Fruit fly (Drosophila melanogaster): ENCODE measurements around the gene pst.

pst gene

dm6 chr3L:7323348-7323747 lies 36.7 kb downstream of the pst start, which contains the start of the genes RhoGEF4 and Rint1 (continued):
- TF ChIP-seq CG4318 (GFP tag; optimal IDR thresholded peaks at IDR 0.05) (no peak), cyc (GFP tag; optimal IDR thresholded peaks at IDR 0.05) (peak; percentile 64), CG10669 (GFP tag; optimal IDR thresholded peaks at IDR 0.05) (peak; percentile 6), topi (GFP tag; optimal IDR thresholded peaks at IDR 0.05) (no peak), CG6808 (GFP tag; optimal IDR thresholded peaks at IDR 0.05) (no peak), Hr39 (GFP tag; optimal IDR thresholded peaks at IDR 0.05) (peak; percentile 57)

DNA sequence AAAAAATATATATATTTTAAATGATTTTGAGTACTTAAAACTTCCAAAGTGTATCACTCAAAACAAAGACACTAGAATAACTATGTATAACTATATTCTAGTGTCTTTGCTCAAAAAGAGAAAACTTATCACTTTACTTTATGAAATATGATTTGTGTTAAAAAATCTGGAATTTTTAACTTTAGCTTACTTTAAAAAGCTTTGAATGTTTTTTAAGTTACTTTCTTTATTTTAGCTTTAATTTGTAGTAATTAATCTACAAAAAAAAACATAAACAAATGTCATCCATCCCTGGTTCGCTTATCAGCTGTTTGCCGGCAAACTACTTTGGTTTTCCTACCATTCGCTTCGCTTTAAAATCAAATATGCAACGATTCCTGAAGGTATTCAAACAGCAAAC lies 40.3 kb downstream of the pst start, which contains the start of gene CG8607:
TSS of gene CG8607 (plus strand) at position 301 of the 400 bp plus-strand sequence.
- TF ChIP-seq Hr39 (GFP tag; optimal IDR thresholded peaks at IDR 0.05) = no peak
- no peak for TF ChIP-seq Smox (GFP tag; optimal IDR thresholded peaks at IDR 0.05)
- TF ChIP-seq Blimp-1 (GFP tag; optimal IDR thresholded peaks at IDR 0.05) = no peak
- TF ChIP-seq cyc (GFP tag; optimal IDR thresholded peaks at IDR 0.05) = no peak
- TF ChIP-seq net (GFP tag; optimal IDR thresholded peaks at IDR 0.05) = no peak
- TF ChIP-seq fd59A (GFP tag; optimal IDR thresholded peaks at IDR 0.05) = no peak
- no peak for TF ChIP-seq svp (GFP tag)
- TF ChIP-seq Eip93F (GFP tag; optimal IDR thresholded peaks at IDR 0.05) = no peak
- TF ChIP-seq ss (GFP tag; optimal IDR thresholded peaks at IDR 0.05) = no peak

DNA sequence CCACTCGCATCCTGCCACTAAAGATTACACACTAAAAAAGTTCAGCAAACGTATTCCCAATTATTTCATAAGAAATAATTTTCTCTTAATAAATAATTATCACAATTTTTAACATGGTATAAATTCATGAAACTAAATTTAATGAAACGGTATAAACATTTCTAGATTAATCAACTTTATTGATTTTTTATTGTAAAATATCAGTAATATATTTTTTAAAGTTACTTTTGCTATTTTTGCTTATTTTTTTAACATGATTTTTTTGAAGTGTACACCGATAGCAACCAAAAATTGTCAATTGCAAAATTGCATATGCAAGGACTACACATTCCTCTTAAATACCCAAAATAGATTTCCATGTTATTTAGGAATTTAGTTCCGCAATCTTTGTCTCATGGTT lies 45.9 kb downstream of the pst start:
- TF ChIP-seq svp (GFP tag) (no peak), CG6163 (GFP tag; IDR thresholded peaks at IDR 0.05) (no peak), Smox (GFP tag; optimal IDR thresholded peaks at IDR 0.05) (no peak), fkh (GFP tag; optimal IDR thresholded peaks at IDR 0.05) (no peak), Ets21C (GFP tag; optimal IDR thresholded peaks at IDR 0.05) (no peak), acj6 (GFP tag; optimal IDR thresholded peaks at IDR 0.05) (no peak), dac (GFP tag; optimal IDR thresholded peaks at IDR 0.05) (no peak), Blimp-1 (GFP tag; optimal IDR thresholded peaks at IDR 0.05) (no peak), CG11762 (GFP tag; optimal IDR thresholded peaks at IDR 0.05; ENCODE audit: insufficient read depth) (no peak)

- TF ChIP-seq Eip75B (GFP tag; optimal IDR thresholded peaks at IDR 0.05) = no peak
- TF ChIP-seq CG11902 (GFP tag; optimal IDR thresholded peaks at IDR 0.05) = no peak
- no peak for TF ChIP-seq CG6854 (GFP tag; optimal IDR thresholded peaks at IDR 0.05)
- TF ChIP-seq pdm3 (GFP tag; optimal IDR thresholded peaks at IDR 0.05) = no peak
- TF ChIP-seq fkh (GFP tag; optimal IDR thresholded peaks at IDR 0.05) = no peak
- TF ChIP-seq CG3032 (tag; optimal IDR thresholded peaks at IDR 0.05) = no peak
- TF ChIP-seq Sox14 (GFP tag; optimal IDR thresholded peaks at IDR 0.05) = no peak
- no peak for TF ChIP-seq CG10669 (GFP tag; optimal IDR thresholded peaks at IDR 0.05)
- TF ChIP-seq CG8319 (GFP tag; optimal IDR thresholded peaks at IDR 0.05) = no peak
- TF ChIP-seq Lpt (GFP tag; optimal IDR thresholded peaks at IDR 0.05) = no peak
- TF ChIP-seq dac (GFP tag; optimal IDR thresholded peaks at IDR 0.05) = no peak
- no peak for TF ChIP-seq CG9139 (GFP tag; optimal IDR thresholded peaks at IDR 0.05)
- no peak for TF ChIP-seq fd85E (GFP tag; optimal IDR thresholded peaks at IDR 0.05)
- TF ChIP-seq Gug (GFP tag; IDR thresholded peaks at IDR 0.05) = no peak
- no peak for TF ChIP-seq CG31627 (GFP tag; optimal IDR thresholded peaks at IDR 0.05)
- TF ChIP-seq fd59A (GFP tag; optimal IDR thresholded peaks at IDR 0.05) = no peak
- no peak for TF ChIP-seq Sox15 (GFP tag; optimal IDR thresholded peaks at IDR 0.05)
- TF ChIP-seq CG4318 (GFP tag; optimal IDR thresholded peaks at IDR 0.05) = no peak
- no peak for TF ChIP-seq CG15336 (GFP tag; IDR thresholded peaks at IDR 0.05)
Measured at dm6 chr3L:7313559-7314132, 46.4 kb downstream of the pst start.

DNA sequence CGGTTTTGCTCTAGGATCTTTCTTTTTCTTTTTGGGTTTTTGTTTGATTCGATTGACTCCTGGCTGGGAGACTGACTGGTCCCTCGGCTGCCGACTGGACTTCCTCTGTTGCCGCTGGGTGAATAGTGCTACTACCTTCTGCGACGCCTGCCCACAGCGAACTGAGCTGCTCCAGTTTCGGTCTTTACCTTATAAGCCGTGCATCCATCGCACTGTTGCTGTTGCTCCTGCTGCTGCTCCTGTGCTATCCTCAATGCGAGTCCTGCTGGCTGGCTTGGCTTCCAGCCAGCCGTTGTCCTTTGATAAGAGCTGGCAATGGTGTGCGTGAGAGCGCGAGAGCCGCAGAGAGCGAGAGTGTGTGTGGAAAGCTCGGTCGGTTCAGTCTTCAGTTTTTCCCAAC lies 47.3 kb downstream of the pst start, which contains the start of gene unc-13-4A:
TSS of gene unc-13-4A (minus strand) at position 143 of the 400 bp plus-strand sequence.
- TF ChIP-seq fd59A (GFP tag; optimal IDR thresholded peaks at IDR 0.05) (no peak), CG6808 (GFP tag; optimal IDR thresholded peaks at IDR 0.05) (no peak), topi (GFP tag; optimal IDR thresholded peaks at IDR 0.05) (no peak), Sox14 (GFP tag; optimal IDR thresholded peaks at IDR 0.05) (no peak), CG3032 (tag; optimal IDR thresholded peaks at IDR 0.05) (no peak), esn (GFP tag; optimal IDR thresholded peaks at IDR 0.05) (no peak), CG11762 (GFP tag; optimal IDR thresholded peaks at IDR 0.05; ENCODE audit: insufficient read depth) (no peak), acj6 (GFP tag; optimal IDR thresholded peaks at IDR 0.05) (no peak), cyc (GFP tag; optimal IDR thresholded peaks at IDR 0.05) (no peak), Met (GFP tag; optimal IDR thresholded peaks at IDR 0.05) (no peak), dsx (GFP tag; optimal IDR thresholded peaks at IDR 0.05; ENCODE audit: poor library complexity, severe bottlenecking) (no peak), Eip93F (GFP tag; optimal IDR thresholded peaks at IDR 0.05) (no peak), net (GFP tag; optimal IDR thresholded peaks at IDR 0.05) (no peak), Gug (GFP tag; IDR thresholded peaks at IDR 0.05) (no peak), CG1621 (tag; optimal IDR thresholded peaks at IDR 0.05) (no peak), svp (GFP tag) (no peak), CG10669 (GFP tag; optimal IDR thresholded peaks at IDR 0.05) (no peak), spab (GFP tag; optimal IDR thresholded peaks at IDR 0.05) (no peak)
